Worm (Caenorhabditis elegans): ENCODE data around the gene K08F9.1.

K08F9.1 gene

DNA sequence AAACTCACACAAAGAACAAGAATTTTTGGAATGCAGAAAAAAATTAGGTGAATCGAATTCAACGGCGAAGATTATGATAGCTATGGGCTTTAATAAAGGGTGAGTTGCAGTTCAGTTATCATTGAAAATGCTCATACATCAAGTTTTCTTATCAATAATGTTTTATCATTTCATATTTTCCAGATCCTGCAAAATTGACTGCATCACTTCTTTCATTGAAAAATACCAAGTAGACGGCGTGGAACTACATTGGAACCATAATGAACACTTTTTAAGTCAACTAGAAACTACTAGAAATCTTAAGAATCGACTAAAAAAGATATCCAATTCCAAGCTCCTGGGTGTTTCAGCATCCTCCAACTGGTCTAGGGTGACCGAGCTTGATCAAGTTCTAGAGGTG lies at the start of gene K08F9.1:
K08F9.1 (minus strand) TSS at position 101 of the 400 bp plus-strand sequence.
- TF ChIP-seq W03F9.2 (tag; optimal IDR thresholded peaks at IDR 0.05) (no peak), him-1 (tag; optimal IDR thresholded peaks at IDR 0.05) (no peak), dao-5 (tag; optimal IDR thresholded peaks at IDR 0.05) (no peak)

DNA sequence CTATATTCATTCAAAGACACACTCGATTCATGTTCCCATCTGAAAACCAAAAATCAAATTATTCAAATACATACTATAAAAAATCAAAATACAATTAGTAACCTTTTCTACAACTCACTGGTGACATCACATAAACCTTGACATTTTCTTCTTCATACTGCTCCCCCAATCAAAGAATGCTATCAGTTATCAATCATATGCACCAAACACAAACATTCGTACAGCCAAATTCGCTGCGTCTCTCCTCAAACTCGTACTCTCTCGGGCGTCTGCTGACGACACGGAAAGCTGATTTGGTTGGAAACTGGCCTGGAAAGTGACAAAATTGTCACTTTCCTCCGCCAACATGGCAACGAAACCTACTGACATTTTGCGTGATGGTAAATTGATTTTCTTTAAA lies 49.2 kb upstream of the K08F9.1 start, which contains the start of gene plc-2:
plc-2 (plus strand) TSS at position 196 of the 400 bp plus-strand sequence.
- no peak for TF ChIP-seq dao-5 (tag; optimal IDR thresholded peaks at IDR 0.05)
- TF ChIP-seq him-1 (tag; optimal IDR thresholded peaks at IDR 0.05), result no peak
- no peak for TF ChIP-seq W03F9.2 (tag; optimal IDR thresholded peaks at IDR 0.05)

DNA sequence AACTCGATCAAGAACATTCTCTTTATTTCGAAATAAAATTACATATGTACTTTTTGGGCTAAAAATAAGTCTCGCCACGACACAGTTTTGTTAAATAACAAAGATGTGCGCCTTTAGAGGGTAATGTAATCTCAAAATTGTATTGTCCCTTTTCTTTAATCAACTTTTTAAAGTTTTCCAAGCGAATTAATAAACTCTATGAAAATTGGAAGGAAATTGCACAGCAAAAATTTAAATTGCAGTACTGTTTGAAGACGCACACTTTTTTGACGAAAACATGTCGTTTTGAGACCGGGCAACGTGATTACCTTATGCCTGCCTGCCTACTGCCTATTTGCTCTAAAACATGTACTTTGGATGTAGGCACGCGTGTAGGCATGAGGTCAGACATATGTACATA lies 48.8 kb upstream of the K08F9.1 start:
- no peak for TF ChIP-seq him-1 (tag; optimal IDR thresholded peaks at IDR 0.05)
- TF ChIP-seq dao-5 (tag; optimal IDR thresholded peaks at IDR 0.05), result no peak
- no peak for TF ChIP-seq W03F9.2 (tag; optimal IDR thresholded peaks at IDR 0.05)

DNA sequence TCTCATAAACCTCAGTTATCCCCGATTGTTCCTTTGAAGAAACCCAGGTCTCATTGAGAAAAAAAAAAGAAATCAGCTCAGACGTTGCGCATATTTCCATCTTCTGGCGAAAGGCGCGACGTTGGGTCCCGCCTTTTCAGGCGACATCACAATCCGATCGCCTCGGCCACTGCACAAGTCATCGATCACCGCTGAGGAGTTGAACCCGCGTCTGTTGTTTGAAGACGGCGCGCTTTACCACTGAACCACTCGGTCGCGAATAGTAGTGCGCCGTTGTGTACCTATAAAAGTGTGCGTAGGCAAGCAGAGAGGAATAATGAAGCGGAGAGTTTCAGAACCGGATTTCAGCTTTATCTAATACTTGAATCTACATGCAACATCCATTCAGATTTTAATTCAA lies 47.7 kb upstream of the K08F9.1 start, which contains the start of gene Y75B12B.11:
Y75B12B.11 (plus strand) TSS at position 394 of the 400 bp plus-strand sequence.
- TF ChIP-seq him-1 (tag; optimal IDR thresholded peaks at IDR 0.05) (no peak), W03F9.2 (tag; optimal IDR thresholded peaks at IDR 0.05) (peak; percentile 43), dao-5 (tag; optimal IDR thresholded peaks at IDR 0.05) (peak; percentile 95)

DNA sequence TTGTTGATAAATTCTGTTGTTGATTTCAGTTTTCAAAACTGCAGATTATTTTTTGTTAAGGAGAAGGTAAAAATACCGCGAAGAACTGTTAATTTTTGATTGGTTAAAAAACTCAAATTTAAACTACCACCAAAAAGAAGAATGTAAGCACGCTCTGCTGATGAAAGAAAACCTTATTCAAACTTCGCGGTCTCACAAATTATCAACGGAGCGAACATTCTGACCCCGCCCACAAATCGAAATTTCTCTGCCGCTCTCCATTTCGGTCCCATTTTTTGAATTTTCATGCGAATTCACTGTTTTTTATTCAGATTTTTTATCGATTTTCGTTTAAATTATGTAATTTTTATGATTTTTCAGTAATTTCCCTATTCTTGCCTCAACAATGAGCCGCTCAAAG lies 46.4 kb upstream of the K08F9.1 start, which contains the start of gene cyn-3:
cyn-3 (plus strand) TSS at position 361 of the 400 bp plus-strand sequence.
- TF ChIP-seq W03F9.2 (tag; optimal IDR thresholded peaks at IDR 0.05), result peak; percentile 92
- no peak for TF ChIP-seq dao-5 (tag; optimal IDR thresholded peaks at IDR 0.05)

DNA sequence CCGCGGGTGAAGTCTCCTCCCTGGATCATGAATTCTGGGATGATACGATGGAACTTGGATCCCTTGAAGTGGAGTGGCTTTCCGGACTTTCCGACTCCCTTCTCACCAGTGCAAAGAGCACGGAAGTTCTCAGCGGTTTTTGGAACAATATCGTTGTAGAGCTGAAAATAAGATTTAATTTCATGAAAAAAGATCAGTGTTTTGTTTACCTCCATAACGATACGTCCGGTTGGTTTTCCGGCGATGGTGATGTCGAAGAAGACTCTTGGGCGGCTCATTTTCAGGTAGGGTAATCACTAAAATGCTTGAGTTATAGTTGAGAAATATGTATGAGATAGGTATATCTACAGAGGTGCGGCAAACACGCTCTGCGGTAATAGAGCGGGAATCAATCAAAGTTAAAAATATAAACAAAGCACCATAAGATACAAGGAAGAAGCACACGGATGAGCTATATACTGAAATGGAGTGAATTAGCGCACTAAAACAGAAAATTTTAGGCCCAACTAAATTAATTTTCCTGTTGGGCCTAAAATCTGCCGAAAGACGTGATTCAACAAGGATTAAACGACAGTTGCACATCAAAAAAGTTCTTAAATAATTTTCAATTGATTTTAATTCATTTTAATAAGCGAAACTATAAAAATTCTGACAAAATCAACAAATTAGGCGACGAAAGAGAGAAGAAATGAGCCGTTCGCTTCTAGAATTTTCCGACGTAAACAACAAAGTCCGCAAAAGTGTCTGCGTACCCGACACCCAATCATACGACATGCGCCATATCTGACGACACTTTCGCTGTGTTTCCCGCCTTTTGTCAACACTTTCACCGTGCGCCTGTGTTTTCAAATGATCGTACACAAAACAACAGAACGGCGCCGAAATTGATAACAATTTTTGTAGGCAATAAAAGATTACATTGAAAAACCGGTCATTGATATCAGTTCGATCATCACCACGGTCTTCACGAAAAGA lies 44.2 kb upstream of the K08F9.1 start, which contains the start of the genes cyn-7 and bath-36:
cyn-7 (minus strand) TSS at position 296 of the 975 bp plus-strand sequence.
bath-36 (plus strand) TSS at position 806 of the 975 bp plus-strand sequence.
- TF ChIP-seq him-1 (tag; optimal IDR thresholded peaks at IDR 0.05), result no peak
- peak; percentile 51 for TF ChIP-seq W03F9.2 (tag; optimal IDR thresholded peaks at IDR 0.05)

DNA sequence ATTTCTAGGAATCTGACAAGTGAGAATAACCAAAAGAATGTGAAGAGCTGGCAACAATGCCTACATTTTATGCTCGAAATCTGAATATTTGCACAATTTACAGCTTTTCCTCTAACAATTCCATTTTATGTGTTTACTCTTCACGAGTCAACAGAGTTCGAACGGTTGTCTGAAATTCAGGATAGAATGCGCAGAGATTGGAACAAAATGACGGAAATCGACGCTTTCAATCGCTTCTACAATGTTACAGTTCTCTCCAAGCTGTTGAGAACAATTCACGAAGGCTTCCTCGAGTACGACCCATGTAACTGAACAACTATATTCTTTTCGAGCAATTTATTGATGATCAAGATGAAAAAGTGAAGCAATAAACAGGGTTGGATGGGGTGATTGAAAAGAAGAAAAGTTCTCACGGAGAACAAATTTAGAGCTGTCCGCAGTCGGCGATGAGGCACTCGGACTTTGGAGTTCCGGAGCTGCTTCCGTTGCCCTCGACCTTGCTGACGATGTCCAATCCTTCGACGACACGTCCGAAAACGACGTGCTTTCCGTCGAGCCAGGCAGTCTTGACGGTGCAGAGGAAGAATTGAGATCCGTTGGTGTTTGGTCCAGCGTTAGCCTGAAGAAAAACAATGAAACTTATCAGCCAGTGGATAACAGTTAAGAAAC lies 43.2 kb upstream of the K08F9.1 start, which contains the start of gene Y75B12B.3:
Y75B12B.3 (minus strand) TSS at position 21 of the 669 bp plus-strand sequence.
- TF ChIP-seq W03F9.2 (tag; optimal IDR thresholded peaks at IDR 0.05), result no peak
- no peak for TF ChIP-seq dao-5 (tag; optimal IDR thresholded peaks at IDR 0.05)
- no peak for TF ChIP-seq him-1 (tag; optimal IDR thresholded peaks at IDR 0.05)

DNA sequence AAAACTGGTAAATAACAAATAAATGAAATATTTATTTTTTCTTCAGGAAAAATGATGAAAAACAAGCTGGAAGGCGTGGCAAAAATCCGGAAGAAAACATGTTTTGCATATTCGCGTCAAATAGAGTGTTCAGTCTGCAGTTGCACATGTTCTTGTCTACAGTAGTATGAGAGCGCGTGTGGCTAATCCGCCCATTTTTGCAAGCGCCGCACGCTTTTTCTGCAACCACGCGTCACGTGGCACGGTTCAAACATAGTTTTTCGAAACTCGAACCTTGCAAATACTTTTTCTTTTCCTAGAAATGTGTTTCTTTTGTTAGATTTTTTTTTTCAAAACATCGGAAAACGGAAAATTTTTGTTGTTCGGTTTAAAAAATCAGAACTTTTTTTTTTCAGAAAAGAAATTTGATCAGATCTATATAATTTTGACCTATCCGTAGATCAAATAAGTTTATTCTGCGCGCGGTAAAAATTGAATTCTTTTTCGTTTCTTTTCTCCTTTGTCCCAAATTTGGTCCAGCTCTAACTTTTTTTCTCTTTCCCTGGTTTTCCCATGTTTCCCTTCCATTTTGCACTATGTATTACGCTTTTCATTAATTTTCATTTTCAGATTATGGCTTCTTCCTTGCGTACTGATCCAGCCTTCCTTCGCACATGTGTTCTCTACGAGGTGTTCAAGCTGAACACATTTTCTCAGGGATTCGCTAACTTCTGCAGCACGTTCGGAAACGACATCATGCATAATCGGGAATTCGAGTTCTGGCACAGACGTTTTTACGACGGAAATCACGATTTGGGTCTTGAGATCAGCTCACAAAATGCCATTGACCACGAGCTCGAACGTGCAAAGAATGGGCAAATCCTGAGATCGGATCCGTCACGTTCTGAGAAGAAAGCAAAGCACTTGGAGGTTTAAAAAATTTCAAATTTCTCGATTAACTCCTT lies 41.2 kb upstream of the K08F9.1 start, which contains the start of gene Y75B12B.1:
Y75B12B.1 (plus strand) TSS at position 603 of the 944 bp plus-strand sequence.
- TF ChIP-seq W03F9.2 (tag; optimal IDR thresholded peaks at IDR 0.05), result peak; percentile 52
- TF ChIP-seq him-1 (tag; optimal IDR thresholded peaks at IDR 0.05), result no peak

DNA sequence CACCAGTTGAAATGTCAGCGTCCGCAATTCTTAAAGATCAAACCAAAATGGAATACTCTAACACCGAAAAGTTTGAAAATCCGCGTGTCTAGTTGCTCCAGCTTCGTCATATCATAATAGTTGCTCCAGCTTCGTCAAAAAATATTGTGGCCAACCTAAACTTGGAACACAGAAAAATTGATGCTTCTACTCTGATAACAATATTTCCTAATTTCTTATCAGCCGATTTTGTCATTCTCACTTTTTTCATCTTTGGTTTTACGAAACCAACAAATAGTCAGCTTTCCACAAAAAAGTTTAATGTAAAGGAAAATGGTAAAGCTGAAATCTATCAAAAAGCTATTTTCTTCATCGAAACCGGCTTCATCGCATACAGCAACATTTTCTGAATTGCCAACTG lies 39.2 kb upstream of the K08F9.1 start, which contains the start of gene fbxa-84:
fbxa-84 (plus strand) TSS at position 34 of the 400 bp plus-strand sequence.
- TF ChIP-seq him-1 (tag; optimal IDR thresholded peaks at IDR 0.05), result no peak

DNA sequence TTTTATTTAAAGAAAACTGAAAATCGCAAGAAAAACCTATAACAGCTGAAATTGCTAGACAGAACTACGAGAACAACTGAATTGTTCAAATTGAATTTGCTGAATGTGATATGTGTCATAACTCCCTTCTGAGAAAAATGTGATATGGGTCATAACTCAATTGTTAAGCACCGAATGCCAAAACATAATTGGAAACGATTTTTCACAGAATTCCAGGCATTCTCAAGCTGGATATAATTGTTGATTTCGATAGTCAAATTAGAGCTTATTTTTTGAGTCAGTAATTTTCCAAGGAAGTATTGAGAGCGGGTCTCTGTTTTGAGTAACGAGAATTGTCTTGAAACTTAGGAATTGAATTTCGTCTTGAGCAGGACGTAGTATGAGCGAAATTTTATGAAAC lies 38.7 kb upstream of the K08F9.1 start:
- no peak for TF ChIP-seq W03F9.2 (tag; optimal IDR thresholded peaks at IDR 0.05)
- no peak for TF ChIP-seq dao-5 (tag; optimal IDR thresholded peaks at IDR 0.05)
- no peak for TF ChIP-seq him-1 (tag; optimal IDR thresholded peaks at IDR 0.05)

DNA sequence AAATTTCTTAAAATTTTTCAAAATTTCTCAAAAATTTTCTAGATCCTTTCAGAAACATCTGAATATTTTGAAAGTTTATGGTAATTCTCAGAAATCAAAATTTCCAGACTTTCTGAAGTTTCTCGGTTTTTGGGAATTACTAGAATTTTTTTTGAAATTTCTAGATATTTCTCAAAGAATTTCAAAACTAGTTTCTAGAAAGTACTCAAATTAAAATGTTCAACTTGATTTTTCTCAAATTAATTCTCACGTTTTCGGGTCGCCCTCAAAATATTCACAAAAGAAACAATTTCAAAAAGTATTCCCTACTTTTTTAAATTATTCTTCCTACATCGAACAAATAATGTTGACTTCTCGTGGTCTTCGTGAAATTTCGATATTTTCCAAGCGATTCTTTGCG lies 36.6 kb upstream of the K08F9.1 start, which contains the start of gene T09F5.10:
T09F5.10 (plus strand) TSS at position 301 of the 400 bp plus-strand sequence.
- TF ChIP-seq dao-5 (tag; optimal IDR thresholded peaks at IDR 0.05), result no peak
- TF ChIP-seq him-1 (tag; optimal IDR thresholded peaks at IDR 0.05), result no peak
- no peak for TF ChIP-seq W03F9.2 (tag; optimal IDR thresholded peaks at IDR 0.05)

DNA sequence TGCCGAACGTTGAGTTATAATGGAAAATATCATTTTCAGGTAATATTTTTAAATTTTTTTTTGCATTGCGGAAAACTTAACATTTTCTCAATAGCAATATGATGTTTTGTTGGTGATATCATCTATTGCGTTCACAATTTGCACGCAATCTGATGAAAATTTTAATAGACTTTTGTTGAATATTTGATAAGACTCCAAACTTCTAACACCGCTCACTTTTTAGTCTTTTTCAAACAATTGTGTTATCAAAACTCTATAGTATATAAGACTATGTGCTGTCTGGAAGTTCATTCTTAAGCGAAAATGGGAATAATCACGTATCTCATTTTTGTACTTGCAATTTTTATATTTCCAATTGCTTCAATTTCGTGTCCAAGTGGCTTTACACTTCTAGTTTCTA lies 32.3 kb upstream of the K08F9.1 start, which contains the start of gene clec-47:
clec-47 (plus strand) TSS at position 301 of the 400 bp plus-strand sequence.
- TF ChIP-seq him-1 (tag; optimal IDR thresholded peaks at IDR 0.05) (no peak), W03F9.2 (tag; optimal IDR thresholded peaks at IDR 0.05) (no peak), dao-5 (tag; optimal IDR thresholded peaks at IDR 0.05) (no peak)
